Fruit fly (Drosophila melanogaster): ENCODE measurements around the gene Sytbeta.
A peak's percentile ranks its signal among the peaks of the same experiment; 100 is the strongest.

dm6 chr3L:15104849-15105555 lies 40.2 kb upstream of the Sytbeta start:
- TF ChIP-seq CG6854 (GFP tag; optimal IDR thresholded peaks at IDR 0.05) (peak; percentile 100), svp (GFP tag) (peak; percentile 96), OdsH (GFP tag; optimal IDR thresholded peaks at IDR 0.05) (peak; percentile 95), CG9139 (GFP tag; optimal IDR thresholded peaks at IDR 0.05) (peak; percentile 65), Blimp-1 (GFP tag; optimal IDR thresholded peaks at IDR 0.05) (no peak), CG8119 (GFP tag; IDR thresholded peaks at IDR 0.05) (peak; percentile 95), CG10669 (GFP tag; optimal IDR thresholded peaks at IDR 0.05) (peak; percentile 87)
